Worm (Caenorhabditis elegans): ENCODE data around the gene ZC449.2.

Gene ZC449.2

ce11 chrX:5060756-5061155 lies 39.7 kb downstream of the ZC449.2 start, which contains the start of gene C24H10.3:
Gene C24H10.3 (plus strand): TSS chrX:5061056.
- TF ChIP-seq unc-62 (GFP tag; optimal IDR thresholded peaks at IDR 0.05) = no peak

ce11 chrX:5061763-5062162 lies 40.7 kb downstream of the ZC449.2 start:
- TF ChIP-seq unc-62 (GFP tag; optimal IDR thresholded peaks at IDR 0.05) = no peak

- TF ChIP-seq unc-62 (GFP tag; optimal IDR thresholded peaks at IDR 0.05) = no peak
These were observed 42.9 kb downstream of the ZC449.2 start, which contains the start of gene C24H10.2 for ce11 chrX:5063750-5064652. Gene C24H10.2 (plus strand): TSS chrX:5064602.

ce11 chrX:5066570-5066969 lies 45.5 kb downstream of the ZC449.2 start:
- no peak for TF ChIP-seq unc-62 (GFP tag; optimal IDR thresholded peaks at IDR 0.05)

- no peak for TF ChIP-seq unc-62 (GFP tag; optimal IDR thresholded peaks at IDR 0.05)
These were observed 46.7 kb downstream of the ZC449.2 start, which contains the start of gene clc-7 for ce11 chrX:5067796-5068195. Gene clc-7 (plus strand): TSS chrX:5068096.

- TF ChIP-seq unc-62 (GFP tag; optimal IDR thresholded peaks at IDR 0.05) = no peak
These were observed 49.9 kb downstream of the ZC449.2 start for ce11 chrX:5071025-5071424.

Data from whole organism, dauer.